Worm (Caenorhabditis elegans): ENCODE data around the gene msp-79.

DNA sequence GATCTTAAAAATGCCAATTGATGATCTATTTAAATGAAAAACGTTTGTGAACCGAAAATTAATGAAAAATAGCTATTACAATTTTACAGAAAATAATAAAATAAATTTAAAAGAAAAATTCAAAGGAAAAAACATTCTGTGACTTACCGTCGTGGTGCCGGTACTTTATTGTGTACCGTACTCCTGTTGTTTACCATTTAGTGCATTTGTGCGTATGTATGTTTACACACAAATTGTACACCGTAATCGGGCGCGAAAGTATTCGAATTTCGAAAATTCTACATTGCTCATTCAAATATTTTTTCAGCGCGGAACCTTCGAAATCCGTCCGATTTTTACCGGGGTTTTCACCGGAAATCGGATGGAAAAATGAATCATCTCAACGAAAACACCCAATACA is 11.1 kb upstream of the msp-79 start, which contains the start of gene T13F2.6:
- TF ChIP-seq ama-1 (optimal IDR thresholded peaks at IDR 0.05): no peak
- no peak for TF ChIP-seq ceh-82 (tag; optimal IDR thresholded peaks at IDR 0.05)
- TF ChIP-seq snpc-4 (tag; optimal IDR thresholded peaks at IDR 0.05): no peak
- TF ChIP-seq lin-39 (tag; optimal IDR thresholded peaks at IDR 0.05): no peak
- TF ChIP-seq tbx-2 (tag; optimal IDR thresholded peaks at IDR 0.05): no peak
- TF ChIP-seq zag-1 (tag; optimal IDR thresholded peaks at IDR 0.05): no peak
- TF ChIP-seq ceh-16 (tag; optimal IDR thresholded peaks at IDR 0.05): no peak
- no peak for TF ChIP-seq daf-12 (tag; optimal IDR thresholded peaks at IDR 0.05)
- no peak for TF ChIP-seq unc-39 (tag; optimal IDR thresholded peaks at IDR 0.05)
- no peak for TF ChIP-seq nhr-12 (tag; optimal IDR thresholded peaks at IDR 0.05)
- TF ChIP-seq pqm-1 (tag; optimal IDR thresholded peaks at IDR 0.05): no peak
- no peak for TF ChIP-seq R02D3.7 (tag; optimal IDR thresholded peaks at IDR 0.05)

All from whole organism, L3 larva.